Worm (Caenorhabditis elegans): Measurements from ENCODE around the gene nuc-1.

DNA sequence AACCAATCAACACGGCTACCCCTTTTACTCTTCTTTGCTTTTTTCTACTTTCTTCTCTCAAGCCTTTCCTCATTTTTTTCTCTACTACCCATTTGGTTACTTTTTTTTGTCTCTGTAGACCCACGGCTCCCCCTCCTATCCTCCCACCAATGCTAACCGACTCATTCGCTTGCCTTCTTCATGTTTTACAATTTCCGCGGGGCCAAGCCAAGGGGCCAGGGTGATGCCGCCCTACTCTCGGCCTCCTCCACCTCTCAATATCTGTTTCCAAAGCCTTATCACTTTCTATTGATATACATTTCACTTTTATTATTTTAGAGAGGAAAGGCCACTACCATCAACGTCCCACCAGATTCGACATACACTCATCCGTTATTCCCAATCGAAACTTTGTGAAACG lies 3.6 kb downstream of the nuc-1 start, which contains the start of gene F49E2.5:
- TF ChIP-seq flt-1 (GFP tag; IDR thresholded peaks at IDR 0.05) (no peak), ztf-29 (GFP tag; IDR thresholded peaks at IDR 0.05) (no peak), med-1 (GFP tag; optimal IDR thresholded peaks at IDR 0.05; ENCODE audit: insufficient read depth) (no peak), tab-1 (GFP tag; IDR thresholded peaks at IDR 0.05) (no peak), T22C8.4 (GFP tag; IDR thresholded peaks at IDR 0.05) (no peak), cog-1 (tag; optimal IDR thresholded peaks at IDR 0.05) (no peak), ztf-23 (GFP tag; IDR thresholded peaks at IDR 0.05) (no peak), ref-1 (GFP tag; conservative IDR thresholded peaks at IDR 0.05) (no peak), klf-2 (GFP tag; conservative IDR thresholded peaks at IDR 0.05) (no peak)
